Worm (Caenorhabditis elegans) whole organism, L1 larva: ENCODE data around the gene nhr-108.

ENCODE experiments used
- ama-1 ChIP-seq: fragments of 150-350 bp; optimal IDR thresholded peaks from 2 replicates; lab custom pipeline; 2014
- blmp-1 ChIP-seq: fragments of 150-350 bp; optimal IDR thresholded peaks from 2 replicates; lab custom pipeline; 2014; ENCODE audit warnings: missing biosample characterization, missing genetic modification characterization
- ceh-90 ChIP-seq: sonication (generic microtip); optimal IDR thresholded peaks from 2 replicates; lab custom pipeline; 2016; ENCODE audit warnings: missing genetic modification characterization, missing compliant biosample characterization
- fos-1 ChIP-seq: fragments of 150-350 bp; optimal IDR thresholded peaks from 2 replicates; lab custom pipeline; 2014; ENCODE audit warnings: missing biosample characterization, missing genetic modification characterization
- jun-1 ChIP-seq: fragments of 150-350 bp; optimal IDR thresholded peaks from 2 replicates; lab custom pipeline; 2014; ENCODE audit warnings: missing biosample characterization, missing genetic modification reagents, missing genetic modification characterization
- lin-39 ChIP-seq: fragments of 150-350 bp; optimal IDR thresholded peaks from 2 replicates; lab custom pipeline; 2014; ENCODE audit warnings: missing biosample characterization, missing genetic modification reagents, missing genetic modification characterization
- snpc-4 ChIP-seq: fragments of 150-350 bp; optimal IDR thresholded peaks from 2 replicates; lab custom pipeline; 2014; ENCODE audit warnings: missing biosample characterization, missing genetic modification characterization
- sptf-1 ChIP-seq: fragments of 150-350 bp; optimal IDR thresholded peaks from 2 replicates; lab custom pipeline; 2014; ENCODE audit warnings: missing biosample characterization, missing genetic modification characterization
- zag-1 ChIP-seq: fragments of 150-350 bp; optimal IDR thresholded peaks from 2 replicates; lab custom pipeline; 2014; ENCODE audit warnings: missing biosample characterization, missing genetic modification characterization

DNA sequence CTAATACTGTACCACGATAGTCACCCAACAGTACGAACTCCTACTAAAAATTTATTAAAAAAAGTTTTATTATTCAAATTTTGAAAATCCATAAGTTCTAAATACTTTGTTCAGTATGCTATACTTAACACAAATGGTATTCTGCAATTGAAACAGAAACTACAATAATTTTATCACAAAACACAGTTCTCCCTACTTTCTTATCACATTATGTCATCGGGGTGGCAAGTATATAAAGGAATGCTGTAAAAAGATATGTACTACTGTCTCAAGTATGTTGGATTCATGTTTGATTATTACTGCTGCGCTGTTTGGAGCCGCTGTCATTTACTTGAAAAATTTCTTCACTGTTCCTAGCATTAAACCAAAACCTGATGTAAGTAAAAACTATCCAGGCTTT, 3.2 kb downstream of the nhr-108 start, which contains the start of gene cdr-1:
- no peak for TF ChIP-seq fos-1
- TF ChIP-seq ama-1: no peak
- no peak for TF ChIP-seq ceh-90 (tag; lab: Kevin White, UChicago)
- TF ChIP-seq sptf-1: no peak
- no peak for TF ChIP-seq zag-1 (tag; lab: Kevin White, UChicago)
- TF ChIP-seq blmp-1: no peak
- TF ChIP-seq lin-39 (tag; lab: Kevin White, UChicago): no peak
- no peak for TF ChIP-seq snpc-4
- no peak for TF ChIP-seq jun-1 (tag; lab: Kevin White, UChicago)
